Worm (Caenorhabditis elegans) whole organism, L2 larva: ENCODE measurements around the gene Y116A8B.4.

Source experiments
- C34F6.9 ChIP-seq: fragments of 150-350 bp; optimal IDR thresholded peaks from 2 replicates; lab custom pipeline; 2014; ENCODE audit warnings: missing biosample characterization, missing genetic modification characterization
- alr-1 ChIP-seq: fragments of 150-350 bp; optimal IDR thresholded peaks from 2 replicates; lab custom pipeline; 2014; ENCODE audit warnings: missing biosample characterization, missing genetic modification characterization
- aly-2 ChIP-seq: fragments of 150-350 bp; optimal IDR thresholded peaks from 2 replicates; lab custom pipeline; 2014; ENCODE audit warnings: missing biosample characterization, missing genetic modification characterization
- ama-1 ChIP-seq: fragments of 150-350 bp; optimal IDR thresholded peaks from 2 replicates; lab custom pipeline; 2018; ENCODE audit warnings: inconsistent platforms
- gmeb-1 ChIP-seq: fragments of 150-350 bp; optimal IDR thresholded peaks from 2 replicates; lab custom pipeline; 2014; ENCODE audit warnings: missing biosample characterization, missing genetic modification characterization
- lin-11 ChIP-seq: fragments of 150-350 bp; sonication (generic microtip); optimal IDR thresholded peaks from 2 replicates; lab custom pipeline; 2014; ENCODE audit warnings: missing biosample characterization, missing genetic modification characterization, inconsistent platforms, mixed read lengths
- lin-13 ChIP-seq: fragments of 150-350 bp; optimal IDR thresholded peaks from 2 replicates; lab custom pipeline; 2014; ENCODE audit warnings: missing biosample characterization, missing genetic modification reagents, missing genetic modification characterization
- mdl-1 ChIP-seq, 2 experiments: fragments of 150-350 bp in 1 of 2; sonication (generic microtip) in 1 of 2; optimal IDR thresholded peaks; 2 replicates each; lab custom pipeline; 2017; ENCODE audit warnings: missing biosample characterization in 2 of 2, missing genetic modification characterization in 2 of 2
- nhr-10 ChIP-seq: sonication (generic microtip); optimal IDR thresholded peaks from 2 replicates; lab custom pipeline; 2017; ENCODE audit warnings: missing biosample characterization, missing genetic modification characterization
- nhr-11 ChIP-seq: fragments of 150-350 bp; optimal IDR thresholded peaks from 2 replicates; lab custom pipeline; 2014; ENCODE audit warnings: missing biosample characterization, missing genetic modification characterization
- nhr-129 ChIP-seq: fragments of 150-350 bp; optimal IDR thresholded peaks from 2 replicates; lab custom pipeline; 2014; ENCODE audit warnings: missing biosample characterization, missing genetic modification characterization
- unc-39 ChIP-seq: fragments of 150-350 bp; optimal IDR thresholded peaks from 2 replicates; lab custom pipeline; 2014; ENCODE audit warnings: missing biosample characterization, missing genetic modification characterization
- unc-62 ChIP-seq: fragments of 150-350 bp; optimal IDR thresholded peaks from 2 replicates; lab custom pipeline; 2014; ENCODE audit warnings: missing biosample characterization, missing genetic modification reagents, missing genetic modification characterization
- ztf-11 ChIP-seq: sonication (generic microtip); optimal IDR thresholded peaks from 2 replicates; lab custom pipeline; 2017; ENCODE audit warnings: missing biosample characterization, missing genetic modification characterization

ce11 chrIV:17179565-17179964 lies 44.0 kb upstream of the Y116A8B.4 start:
- TF ChIP-seq ztf-11 (tag; lab: Kevin White, UChicago) (no peak), unc-39 (no peak), lin-13 (GFP tag; lab: Kevin White, UChicago) (no peak), mdl-1 (tag; optimal IDR thresholded peaks at IDR 0.05; lab: Kevin White, UChicago) (no peak), alr-1 (tag; lab: Kevin White, UChicago) (no peak), gmeb-1 (tag; lab: Kevin White, UChicago) (no peak), nhr-10 (tag; lab: Kevin White, UChicago) (no peak), aly-2 (tag; lab: Kevin White, UChicago) (no peak), unc-62 (GFP tag; lab: Kevin White, UChicago) (no peak), ama-1 (no peak), lin-11 (tag; lab: Kevin White, UChicago) (no peak), nhr-129 (no peak), C34F6.9 (tag; lab: Kevin White, UChicago) (no peak), nhr-11 (tag; lab: Kevin White, UChicago) (no peak)
